Fruit fly (Drosophila melanogaster) whole organism: ENCODE measurements around the gene CG46464.

Experiments used
- CG8478 ChIP-seq: fragments of >200 bp; optimal IDR thresholded peaks from 2 replicates; lab custom pipeline; 2018; ENCODE audit warnings: inconsistent platforms
- Dll ChIP-seq: fragments of >200 bp; optimal IDR thresholded peaks from 2 replicates; lab custom pipeline; 2017
- EcR ChIP-seq, 2 experiments: fragments of >200 bp; optimal IDR thresholded peaks; 2 replicates each; lab custom pipeline; 2017; ENCODE audit warnings: missing biosample characterization in 2 of 2, missing genetic modification characterization in 2 of 2, missing genetic modification reagents in 2 of 2
- pan ChIP-seq: fragments of >200 bp; optimal IDR thresholded peaks from 2 replicates; lab custom pipeline; 2017
- psq ChIP-seq: fragments of >200 bp; optimal IDR thresholded peaks from 2 replicates; lab custom pipeline; 2017
- usp ChIP-seq: fragments of >200 bp; optimal IDR thresholded peaks from 2 replicates; lab custom pipeline; 2017; ENCODE audit warnings: missing biosample characterization, missing genetic modification characterization, mixed read lengths

The CG46464 gene

dm6 chrX:17443880-17444279 lies at the start of gene CG46464, which contains the start of gene CG12994:
TSS of gene CG46464 (minus strand) at chrX:17443994.
TSS of gene CG12994 (minus strand) at chrX:17443994.
- no peak for TF ChIP-seq psq
- no peak for TF ChIP-seq pan (lab: Kevin White, UChicago)
- no peak for TF ChIP-seq CG8478 (lab: Kevin White, UChicago)
- TF ChIP-seq EcR (GFP tag; optimal IDR thresholded peaks at IDR 0.05; lab: Kevin White, UChicago), result no peak
- TF ChIP-seq usp (GFP tag; lab: Kevin White, UChicago), result no peak
- no peak for TF ChIP-seq Dll (lab: Kevin White, UChicago)

dm6 chrX:17491184-17491583 lies 47.4 kb upstream of the CG46464 start:
- no peak for TF ChIP-seq pan (lab: Kevin White, UChicago)
- no peak for TF ChIP-seq CG8478 (lab: Kevin White, UChicago)
- no peak for TF ChIP-seq usp (GFP tag; lab: Kevin White, UChicago)

DNA sequence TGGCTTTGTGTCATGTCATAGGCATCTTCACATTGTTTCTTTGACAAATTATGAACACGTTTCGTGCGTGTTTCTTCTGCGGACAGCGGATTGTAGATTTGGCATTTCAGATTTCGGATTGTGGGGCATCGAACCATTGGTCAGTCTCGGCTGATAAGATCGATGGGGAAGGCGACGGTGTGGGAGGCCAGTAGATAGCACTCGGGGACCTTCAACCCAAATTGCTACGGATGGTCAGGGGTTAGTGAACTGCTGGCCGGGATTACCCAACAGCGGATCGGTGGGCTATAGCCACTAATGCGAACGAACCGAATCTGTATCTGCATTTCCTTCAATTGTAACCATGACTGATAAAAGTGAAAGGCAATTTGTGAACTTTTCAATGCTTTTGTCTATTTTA lies 46.7 kb upstream of the CG46464 start:
- TF ChIP-seq usp (GFP tag; lab: Kevin White, UChicago) (no peak), EcR (GFP tag; optimal IDR thresholded peaks at IDR 0.05; lab: Kevin White, UChicago) (no peak), CG8478 (lab: Kevin White, UChicago) (no peak), pan (lab: Kevin White, UChicago) (no peak), Dll (lab: Kevin White, UChicago) (no peak), psq (no peak)

DNA sequence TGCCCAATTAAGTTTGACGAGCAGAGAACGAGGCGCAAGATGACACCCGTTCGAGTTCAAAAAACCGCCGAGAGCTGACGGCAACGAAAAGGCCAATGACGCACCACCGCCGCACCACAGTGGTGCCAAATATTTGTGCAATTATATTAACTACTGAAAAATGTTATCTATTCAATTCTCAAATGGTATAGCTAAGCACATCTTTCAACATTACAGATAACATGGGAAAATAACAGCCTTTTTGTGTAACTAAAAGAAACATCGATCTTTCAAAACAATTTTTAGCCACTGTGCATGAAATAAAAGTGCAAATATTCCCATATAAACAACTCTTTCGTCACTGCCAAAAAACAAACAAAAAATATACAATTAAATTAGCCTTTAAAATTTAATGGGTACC lies 46.1 kb upstream of the CG46464 start:
- no peak for TF ChIP-seq psq
- no peak for TF ChIP-seq usp (GFP tag; lab: Kevin White, UChicago)
- no peak for TF ChIP-seq EcR (GFP tag; optimal IDR thresholded peaks at IDR 0.05; lab: Kevin White, UChicago)
- no peak for TF ChIP-seq pan (lab: Kevin White, UChicago)
- no peak for TF ChIP-seq CG8478 (lab: Kevin White, UChicago)
- TF ChIP-seq Dll (lab: Kevin White, UChicago), result no peak

- TF ChIP-seq Dll (lab: Kevin White, UChicago) (no peak), psq (no peak), CG8478 (lab: Kevin White, UChicago) (no peak), pan (lab: Kevin White, UChicago) (no peak), usp (GFP tag; lab: Kevin White, UChicago) (no peak), EcR (GFP tag; optimal IDR thresholded peaks at IDR 0.05; lab: Kevin White, UChicago) (no peak)
Observed at dm6 chrX:17488422-17488821, 44.6 kb upstream of the CG46464 start.

dm6 chrX:17485293-17486056 lies 41.7 kb upstream of the CG46464 start:
- TF ChIP-seq Dll (lab: Kevin White, UChicago) (no peak), CG8478 (lab: Kevin White, UChicago) (no peak), usp (GFP tag; lab: Kevin White, UChicago) (no peak), psq (no peak), pan (lab: Kevin White, UChicago) (no peak), EcR (GFP tag; optimal IDR thresholded peaks at IDR 0.05; lab: Kevin White, UChicago) (no peak)

DNA sequence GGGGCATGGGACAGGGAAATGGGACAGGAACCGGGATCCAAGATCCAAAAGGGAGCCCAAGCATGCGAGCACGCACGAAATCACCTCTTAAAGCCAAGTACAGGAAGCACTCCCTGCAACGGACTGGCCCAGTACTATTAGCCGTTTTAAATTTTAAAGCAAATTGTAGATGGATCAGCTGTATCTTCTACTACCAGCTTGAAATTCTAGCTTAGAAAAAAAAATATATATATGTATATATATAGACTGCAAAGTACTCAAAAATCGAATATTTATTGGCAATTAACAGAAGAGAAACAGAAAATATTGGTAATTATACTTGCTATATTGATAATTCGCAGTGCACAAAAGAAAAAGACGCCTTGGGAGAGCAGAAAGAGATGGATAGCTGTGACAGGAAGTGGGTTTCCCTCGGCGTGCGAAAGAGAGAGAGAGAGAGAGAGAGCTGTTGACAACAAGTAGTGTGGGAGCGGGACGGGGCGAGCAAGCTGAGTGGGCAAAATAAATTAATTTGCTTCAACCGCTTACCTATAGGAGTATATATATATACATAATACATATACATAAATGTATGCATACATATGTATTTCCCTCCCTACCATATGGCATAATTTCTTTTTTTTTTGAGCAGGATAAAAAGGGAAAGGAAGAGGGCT lies 40.5 kb upstream of the CG46464 start:
- TF ChIP-seq usp (GFP tag; lab: Kevin White, UChicago), result no peak
- TF ChIP-seq CG8478 (lab: Kevin White, UChicago), result no peak
- no peak for TF ChIP-seq pan (lab: Kevin White, UChicago)
- TF ChIP-seq psq, result no peak
- TF ChIP-seq Dll (lab: Kevin White, UChicago), result no peak
- no peak for TF ChIP-seq EcR (GFP tag; optimal IDR thresholded peaks at IDR 0.05; lab: Kevin White, UChicago)

- TF ChIP-seq usp (GFP tag; lab: Kevin White, UChicago) (no peak), pan (lab: Kevin White, UChicago) (no peak), EcR (GFP tag; optimal IDR thresholded peaks at IDR 0.05; lab: Kevin White, UChicago) (no peak), CG8478 (lab: Kevin White, UChicago) (no peak), psq (no peak), Dll (lab: Kevin White, UChicago) (no peak)
Observed at dm6 chrX:17482808-17483207, 39.0 kb upstream of the CG46464 start.

DNA sequence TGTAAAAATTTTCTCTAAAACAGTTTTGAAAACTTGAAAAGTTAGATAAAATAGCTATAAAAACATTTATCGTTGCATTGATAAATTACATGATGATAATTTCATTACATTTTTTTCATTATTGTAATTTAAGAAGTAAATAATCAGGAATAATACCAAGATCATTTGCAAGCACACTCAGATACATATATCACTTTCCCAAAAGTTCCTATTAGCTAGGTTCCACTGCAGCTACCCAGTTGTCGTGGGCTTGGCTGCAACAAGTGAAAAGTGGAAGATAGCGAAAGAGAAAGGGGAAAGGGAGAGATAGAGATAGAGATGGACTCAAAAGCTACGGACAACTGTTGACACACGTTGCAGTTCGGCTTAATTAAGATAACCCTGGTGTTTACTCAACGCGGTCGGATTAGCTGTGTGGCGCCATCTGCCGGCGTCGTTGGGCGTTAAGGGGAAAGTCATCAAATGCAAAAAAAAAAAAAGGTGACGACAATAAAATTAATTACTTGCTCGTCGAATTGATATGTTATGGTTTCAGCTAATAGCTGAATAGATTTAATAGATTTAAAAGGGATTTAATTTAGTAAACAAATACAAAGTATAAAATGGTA lies 38.0 kb upstream of the CG46464 start:
- TF ChIP-seq EcR (GFP tag; optimal IDR thresholded peaks at IDR 0.05; lab: Kevin White, UChicago) (no peak), CG8478 (lab: Kevin White, UChicago) (no peak), psq (no peak), pan (lab: Kevin White, UChicago) (no peak), usp (GFP tag; lab: Kevin White, UChicago) (no peak), Dll (lab: Kevin White, UChicago) (no peak)

- TF ChIP-seq Dll (lab: Kevin White, UChicago) (no peak), psq (no peak), EcR (GFP tag; optimal IDR thresholded peaks at IDR 0.05; lab: Kevin White, UChicago) (no peak), CG8478 (lab: Kevin White, UChicago) (no peak), pan (lab: Kevin White, UChicago) (no peak), usp (GFP tag; lab: Kevin White, UChicago) (no peak)
Observed at dm6 chrX:17478383-17478782, 34.6 kb upstream of the CG46464 start.

DNA sequence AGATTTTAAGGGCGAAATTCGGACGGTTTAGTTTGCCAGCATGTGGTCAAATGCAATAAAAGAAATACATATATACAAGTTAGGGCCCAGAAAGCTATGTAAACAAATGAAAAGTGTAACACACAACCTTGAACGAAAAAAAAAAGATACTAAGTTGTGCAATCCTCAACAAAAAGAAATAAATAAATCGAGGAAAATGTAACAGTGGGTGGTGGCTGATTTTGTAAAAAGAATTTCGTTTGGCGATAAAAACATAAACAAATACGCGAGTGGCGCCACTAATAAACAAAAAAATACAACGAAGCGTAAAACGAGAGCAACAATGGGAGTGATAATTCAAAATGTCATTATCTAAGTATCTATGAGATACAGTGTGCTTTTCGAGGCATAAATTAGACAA lies 33.2 kb upstream of the CG46464 start:
- TF ChIP-seq Dll (lab: Kevin White, UChicago) (no peak), EcR (GFP tag; optimal IDR thresholded peaks at IDR 0.05; lab: Kevin White, UChicago) (no peak), pan (lab: Kevin White, UChicago) (no peak), CG8478 (lab: Kevin White, UChicago) (no peak), usp (GFP tag; lab: Kevin White, UChicago) (no peak), psq (no peak)
